Worm (Caenorhabditis elegans) whole organism, L1 larva: ENCODE measurements around the gene cwn-1.

Experiments
- alr-1 ChIP-seq: fragments of 200-800 bp; sonication (Bioruptor generic); optimal IDR thresholded peaks from 2 replicates; lab custom pipeline; 2018; ENCODE audit warnings: borderline replicate concordance, mild to moderate bottlenecking, missing genetic modification characterization, missing compliant biosample characterization
- ceh-82 ChIP-seq, 3 experiments: fragments of 150-350 bp in 1 of 3; sonication (generic microtip) in 2 of 3; optimal IDR thresholded peaks; 2 replicates each; lab custom pipeline; 2014 to 2017; ENCODE audit warnings: missing biosample characterization in 3 of 3, missing genetic modification characterization in 3 of 3
- dpl-1 ChIP-seq, 3 experiments: fragments of 150-350 bp in 2 of 3; sonication (generic microtip) in 1 of 3; optimal IDR thresholded peaks; 2 replicates each; lab custom pipeline; 2014 to 2017; ENCODE audit warnings: missing biosample characterization in 3 of 3, missing genetic modification characterization in 3 of 3, missing genetic modification reagents in 3 of 3
- nhr-77 ChIP-seq: fragments of 150-350 bp; optimal IDR thresholded peaks from 2 replicates; lab custom pipeline; 2014; ENCODE audit warnings: missing biosample characterization, missing genetic modification characterization
- unc-86 ChIP-seq: sonication (generic microtip); optimal IDR thresholded peaks from 2 replicates; lab custom pipeline; 2016; ENCODE audit warnings: missing genetic modification characterization, missing compliant biosample characterization

DNA sequence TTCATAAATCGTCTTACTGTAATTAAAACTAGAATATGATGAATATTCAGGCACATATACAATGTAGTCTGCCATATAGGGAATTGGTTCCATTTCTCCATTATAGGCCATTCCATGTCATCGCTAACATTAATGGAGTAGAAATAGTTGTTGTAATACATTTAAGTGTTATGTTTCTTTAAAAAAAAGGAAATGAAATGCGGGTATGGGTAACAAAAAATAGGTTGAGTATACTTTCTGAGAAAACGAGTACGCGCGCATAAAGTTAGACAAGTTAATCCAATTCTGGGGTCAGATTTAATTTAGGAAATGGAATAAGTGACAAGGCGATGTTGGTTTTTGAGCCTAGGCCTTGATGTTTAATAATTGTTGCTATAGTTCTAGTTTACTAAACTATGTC is 40.3 kb upstream of the cwn-1 start, which contains the start of gene T01D1.7:
- TF ChIP-seq alr-1 (tag; lab: Kevin White, UChicago) (no peak), ceh-82 (tag; optimal IDR thresholded peaks at IDR 0.05; lab: Kevin White, UChicago) (no peak), nhr-77 (no peak), dpl-1 (GFP tag; optimal IDR thresholded peaks at IDR 0.05; lab: Kevin White, UChicago) (no peak), unc-86 (tag; lab: Kevin White, UChicago) (no peak)
